Fruit fly (Drosophila melanogaster): Measurements from ENCODE around the gene Cpr65Ax1.

The Cpr65Ax1 gene

DNA sequence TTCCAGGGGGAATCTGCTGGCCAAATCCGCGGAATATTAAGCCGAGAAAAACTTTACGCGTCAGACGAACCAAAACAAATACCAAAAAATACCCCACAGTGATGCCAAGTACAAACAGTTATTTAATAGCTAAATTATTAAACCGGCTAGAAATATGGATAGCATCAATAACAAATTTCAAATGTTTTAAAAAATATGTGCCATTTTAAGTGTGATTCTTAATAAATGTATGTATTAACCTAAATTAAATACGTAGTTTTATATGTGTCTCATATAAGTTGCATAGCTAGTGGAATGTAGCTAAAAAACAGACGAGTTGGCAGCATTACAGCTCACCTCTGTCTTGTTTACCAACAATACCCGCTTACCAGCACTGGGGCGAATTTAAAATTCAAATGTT, 34.0 kb upstream of the Cpr65Ax1 start, which contains the start of gene CG10274 (continued):
- TF ChIP-seq vfl (GFP tag; optimal IDR thresholded peaks at IDR 0.05) (no peak), CG10267 (tag; optimal IDR thresholded peaks at IDR 0.05) (peak; percentile 98), CG15269 (tag; optimal IDR thresholded peaks at IDR 0.05) (no peak), CG9797 (GFP tag; optimal IDR thresholded peaks at IDR 0.05) (peak; percentile 24), Side (GFP tag; optimal IDR thresholded peaks at IDR 0.05) (peak; percentile 58), CG11695 (GFP tag; IDR thresholded peaks at IDR 0.05) (no peak), Sox102F (GFP tag; optimal IDR thresholded peaks at IDR 0.05) (no peak), CG10274 (GFP tag; optimal IDR thresholded peaks at IDR 0.05) (peak; percentile 56), wor (GFP tag; IDR thresholded peaks at IDR 0.05) (peak; percentile 29; the same call in 1 of the 2 replicates), CG13624 (GFP tag; optimal IDR thresholded peaks at IDR 0.05) (peak; percentile 79), CG30431 (GFP tag; optimal IDR thresholded peaks at IDR 0.05) (peak; percentile 16), caup (GFP tag; optimal IDR thresholded peaks at IDR 0.05; ENCODE audit: severe bottlenecking) (no peak), Ada2b (GFP tag; IDR thresholded peaks at IDR 0.05) (peak; percentile 60), sc (optimal IDR thresholded peaks at IDR 0.05) (no peak), sc (GFP tag; optimal IDR thresholded peaks at IDR 0.05) (peak; percentile 29), CG2129 (GFP tag; IDR thresholded peaks at IDR 0.05; ENCODE audit: partially characterized antibody) (no peak), Xbp1 (GFP tag; optimal IDR thresholded peaks at IDR 0.05) (peak; percentile 87), Sox100B (GFP tag; optimal IDR thresholded peaks at IDR 0.05) (no peak), trh (GFP tag; optimal IDR thresholded peaks at IDR 0.05) (peak; percentile 36), ems (GFP tag; optimal IDR thresholded peaks at IDR 0.05) (peak; percentile 64), pros (GFP tag; optimal IDR thresholded peaks at IDR 0.05) (no peak), CTCF (GFP tag; optimal IDR thresholded peaks at IDR 0.05) (no peak), Dref (GFP tag; IDR thresholded peaks at IDR 0.05) (no peak), CG14667 (GFP tag; IDR thresholded peaks at IDR 0.05) (peak; percentile 39), Med (GFP tag) (peak; percentile 93), pb (GFP tag; optimal IDR thresholded peaks at IDR 0.05) (no peak), vvl (GFP tag; IDR thresholded peaks at IDR 0.05) (peak; percentile 70), Myb (GFP tag; optimal IDR thresholded peaks at IDR 0.05) (peak; percentile 72), CG10366 (GFP tag; IDR thresholded peaks at IDR 0.05) (peak; percentile 50), Bdp1 (GFP tag; optimal IDR thresholded peaks at IDR 0.05) (peak; percentile 69), CG31224 (GFP tag; IDR thresholded peaks at IDR 0.05) (peak; percentile 35; the same call in 1 of the 2 replicates), ind (GFP tag; optimal IDR thresholded peaks at IDR 0.05) (peak; percentile 83), Ets65A (GFP tag) (peak; percentile 98), CG32532 (GFP tag; IDR thresholded peaks at IDR 0.05) (peak; percentile 66), org-1 (GFP tag; optimal IDR thresholded peaks at IDR 0.05) (peak; percentile 24), Fer2 (tag; optimal IDR thresholded peaks at IDR 0.05) (peak; percentile 72), Sry-β (GFP tag; optimal IDR thresholded peaks at IDR 0.05) (peak; percentile 100), bab2 (GFP tag; optimal IDR thresholded peaks at IDR 0.05) (peak; percentile 67), Hsf (GFP tag; optimal IDR thresholded peaks at IDR 0.05) (peak; percentile 87), Taf1 (GFP tag; IDR thresholded peaks at IDR 0.05) (no peak), ci (GFP tag; IDR thresholded peaks at IDR 0.05) (peak; percentile 35; the same call in 1 of the 3 replicates), zen (tag; optimal IDR thresholded peaks at IDR 0.05) (peak; percentile 81), CG11247 (GFP tag; IDR thresholded peaks at IDR 0.05) (peak; percentile 59; the same call in 1 of the 2 replicates), CG15011 (GFP tag; optimal IDR thresholded peaks at IDR 0.05) (no peak), scrt (GFP tag; optimal IDR thresholded peaks at IDR 0.05) (no peak), CrebB (tag; optimal IDR thresholded peaks at IDR 0.05) (peak; percentile 38), CG10462 (GFP tag; optimal IDR thresholded peaks at IDR 0.05) (peak; percentile 62), chif (GFP tag; optimal IDR thresholded peaks at IDR 0.05) (peak; percentile 58 to 71), repo (GFP tag; optimal IDR thresholded peaks at IDR 0.05) (peak; percentile 40), gt (GFP tag; IDR thresholded peaks at IDR 0.05) (no peak), HmgD (GFP tag; optimal IDR thresholded peaks at IDR 0.05) (peak; percentile 6), fd102C (GFP tag; optimal IDR thresholded peaks at IDR 0.05) (peak; percentile 37), fd96Cb (tag; optimal IDR thresholded peaks at IDR 0.05) (peak; percentile 65)
